Worm (Caenorhabditis elegans) whole organism, early embryonic: ENCODE results near the gene clec-214.

ENCODE experiments used
- B0310.2 ChIP-seq: sonication (generic microtip); optimal IDR thresholded peaks from 2 replicates; lab custom pipeline; 2016; ENCODE audit warnings: mild to moderate bottlenecking, missing genetic modification characterization, missing compliant biosample characterization
- aly-1 ChIP-seq: sonication (generic microtip); optimal IDR thresholded peaks from 2 replicates; lab custom pipeline; 2016; ENCODE audit warnings: missing genetic modification characterization, missing compliant biosample characterization
- ama-1 ChIP-seq: fragments of 150-350 bp; optimal IDR thresholded peaks from 2 replicates; lab custom pipeline; 2014
- ceh-36 ChIP-seq: sonication (generic microtip); optimal IDR thresholded peaks from 2 replicates; lab custom pipeline; 2016; ENCODE audit warnings: missing genetic modification characterization, inconsistent platforms, missing compliant biosample characterization
- ets-7 ChIP-seq: sonication (generic microtip); optimal IDR thresholded peaks from 2 replicates; lab custom pipeline; 2016; ENCODE audit warnings: missing genotype, missing genetic modification characterization, missing compliant biosample characterization
- flt-1 ChIP-seq: fragments of 200-800 bp; sonication (Bioruptor generic); IDR thresholded peaks from 2 replicates; pipeline ENCODE4 v1.3.6; 2022; ENCODE audit warnings: missing genetic modification characterization, missing compliant biosample characterization
- hmbx-1 ChIP-seq: sonication (generic microtip); optimal IDR thresholded peaks from 2 replicates; lab custom pipeline; 2016; ENCODE audit warnings: mild to moderate bottlenecking, missing genetic modification characterization, missing compliant biosample characterization
- hnd-1 ChIP-seq: sonication (generic microtip); optimal IDR thresholded peaks from 2 replicates; lab custom pipeline; 2016; ENCODE audit warnings: missing genetic modification characterization, missing compliant biosample characterization
- pes-1 ChIP-seq: fragments of 200-800 bp; sonication (Bioruptor generic); IDR thresholded peaks from 2 replicates; pipeline ENCODE4 v1.3.6; 2022; ENCODE audit warnings: missing genetic modification reagents, missing genetic modification characterization, missing compliant biosample characterization
- sea-1 ChIP-seq: fragments of 200-800 bp; sonication (Bioruptor generic); conservative IDR thresholded peaks from 2 replicates; pipeline ENCODE4 v1.3.6; 2022; ENCODE audit warnings: missing genetic modification characterization, missing compliant biosample characterization
- tbx-11 ChIP-seq: fragments of 200-800 bp; sonication (Bioruptor generic); IDR thresholded peaks from 2 replicates; pipeline ENCODE4 v1.3.6; 2022; ENCODE audit warnings: missing genetic modification characterization, missing compliant biosample characterization

DNA sequence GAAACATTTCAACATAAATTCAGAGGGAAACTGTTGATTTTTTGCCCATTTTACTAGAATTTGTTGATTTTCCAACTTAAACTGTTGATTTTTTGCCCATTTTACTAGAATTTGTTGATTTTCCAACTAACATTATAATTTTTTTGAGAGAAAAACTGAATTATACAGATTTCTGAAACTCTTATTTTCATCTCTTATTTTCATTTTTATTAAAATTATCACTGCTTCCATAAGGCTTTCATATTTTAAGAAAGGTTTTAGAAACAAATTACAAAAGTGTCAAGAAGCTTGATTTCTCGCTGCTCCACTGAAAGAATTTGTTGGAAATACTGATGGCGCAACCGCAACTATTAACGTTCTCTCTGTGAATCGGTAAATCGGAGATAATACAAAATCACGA lies 39.8 kb downstream of the clec-214 start:
- TF ChIP-seq sea-1 (GFP tag; lab: Robert Waterston, UW) (no peak), tbx-11 (GFP tag; lab: Robert Waterston, UW) (no peak), ama-1 (lab: Kevin White, UChicago) (no peak), B0310.2 (tag; lab: Kevin White, UChicago) (no peak), hnd-1 (tag; lab: Kevin White, UChicago) (no peak), flt-1 (GFP tag; lab: Robert Waterston, UW) (no peak), ceh-36 (tag; lab: Kevin White, UChicago) (no peak), pes-1 (no peak), hmbx-1 (tag; lab: Kevin White, UChicago) (no peak), ets-7 (no peak), aly-1 (tag; lab: Kevin White, UChicago) (no peak)
